Worm (Caenorhabditis elegans) whole organism, early embryonic: ENCODE data around the gene F49C5.11.

Source experiments
- ama-1 ChIP-seq: fragments of 150-350 bp; optimal IDR thresholded peaks from 2 replicates; lab custom pipeline; 2014
- hmbx-1 ChIP-seq: sonication (generic microtip); optimal IDR thresholded peaks from 2 replicates; lab custom pipeline; 2016; ENCODE audit warnings: mild to moderate bottlenecking, missing genetic modification characterization, missing compliant biosample characterization

- TF ChIP-seq hmbx-1: no peak
- no peak for TF ChIP-seq ama-1 (lab: Kevin White, UChicago)
Observed at ce11 chrII:12542594-12542997, 13.1 kb upstream of the F49C5.11 start.
